Fruit fly (Drosophila melanogaster) whole organism, embryonic: ENCODE data around the gene CG11980.
A peak's percentile ranks its signal among the peaks of the same experiment; 100 is the strongest.

ENCODE experiments used
- CG10147 ChIP-seq: fragments of 200-800 bp; sonication (Bioruptor generic); optimal IDR thresholded peaks from 2 replicates; lab custom pipeline; 2019; ENCODE audit warnings: missing biosample characterization, mild to moderate bottlenecking, missing genetic modification characterization, moderate library complexity
- CG10209 ChIP-seq: fragments of 200-800 bp; sonication (Bioruptor generic); optimal IDR thresholded peaks from 3 replicates; lab custom pipeline; 2017; ENCODE audit warnings: missing biosample characterization, mild to moderate bottlenecking, missing genetic modification characterization, missing genetic modification reagents
- CG12659 ChIP-seq: fragments of 200-800 bp; sonication (Bioruptor generic); optimal IDR thresholded peaks from 3 replicates; lab custom pipeline; 2017; ENCODE audit warnings: mild to moderate bottlenecking, missing biosample characterization, missing genetic modification reagents, missing genetic modification characterization
- CG13424 ChIP-seq: fragments of 200-800 bp; sonication (Bioruptor generic); optimal IDR thresholded peaks from 2 replicates; lab custom pipeline; 2019; ENCODE audit warnings: missing biosample characterization, mild to moderate bottlenecking, missing genetic modification characterization, moderate library complexity
- CG13775 ChIP-seq: fragments of 200-800 bp; sonication (Bioruptor generic); optimal IDR thresholded peaks from 3 replicates; lab custom pipeline; 2017; ENCODE audit warnings: missing biosample characterization, mild to moderate bottlenecking, missing genetic modification characterization
- CG1647 ChIP-seq: fragments of 200-800 bp; sonication (Bioruptor generic); optimal IDR thresholded peaks from 3 replicates; lab custom pipeline; 2016; ENCODE audit warnings: missing biosample characterization, missing genetic modification characterization
- CG1792 ChIP-seq: fragments of 200-800 bp; sonication (Bioruptor generic); optimal IDR thresholded peaks from 2 replicates; lab custom pipeline; 2016; ENCODE audit warnings: missing biosample characterization, missing genetic modification characterization
- CG2129 ChIP-seq: fragments of 200-800 bp; sonication (Bioruptor generic); IDR thresholded peaks from 2 replicates; pipeline ENCODE4 v1.3.6; 2022; ENCODE audit warnings: missing biosample characterization, missing genetic modification characterization; ENCODE audit not compliant: partially characterized antibody
- CG2712 ChIP-seq: fragments of 200-800 bp; optimal IDR thresholded peaks from 3 replicates; lab custom pipeline; 2019; ENCODE audit warnings: missing biosample characterization, mild to moderate bottlenecking, missing genetic modification characterization, moderate library complexity
- CG2889 ChIP-seq: fragments of 200-800 bp; sonication (Bioruptor generic); IDR thresholded peaks from 3 replicates; pipeline ENCODE4 v1.3.6; 2022; ENCODE audit warnings: missing biosample characterization, missing genetic modification characterization
- CG3163 ChIP-seq: fragments of 200-800 bp; sonication (Bioruptor generic); optimal IDR thresholded peaks from 3 replicates; lab custom pipeline; 2016; ENCODE audit warnings: missing biosample characterization, missing genetic modification characterization
- CG5180 ChIP-seq: fragments of 200-800 bp; sonication (Bioruptor generic); optimal IDR thresholded peaks from 3 replicates; lab custom pipeline; 2017; ENCODE audit warnings: missing biosample characterization, missing genetic modification characterization, mild to moderate bottlenecking, moderate library complexity, missing genetic modification reagents
- CG5245 ChIP-seq: fragments of 200-800 bp; sonication (Bioruptor generic); optimal IDR thresholded peaks from 3 replicates; lab custom pipeline; 2016; ENCODE audit warnings: missing biosample characterization, missing genetic modification characterization
- CG5953 ChIP-seq: fragments of 200-800 bp; sonication (Bioruptor generic); IDR thresholded peaks from 2 replicates; pipeline ENCODE4 v1.3.6; 2022; ENCODE audit warnings: missing biosample characterization, missing genetic modification characterization
- CG6272 ChIP-seq: fragments of 200-800 bp; sonication (Bioruptor generic); IDR thresholded peaks from 2 replicates; pipeline ENCODE4 v1.3.6; 2022; ENCODE audit warnings: missing biosample characterization, missing genetic modification characterization
- CG6683 ChIP-seq: fragments of 200-800 bp; sonication (Bioruptor generic); optimal IDR thresholded peaks from 2 replicates; lab custom pipeline; 2017; ENCODE audit warnings: missing biosample characterization, mild to moderate bottlenecking, missing genetic modification characterization, missing genetic modification reagents
- CG6765 ChIP-seq: fragments of 200-800 bp; sonication (Bioruptor generic); optimal IDR thresholded peaks from 3 replicates; lab custom pipeline; 2017; ENCODE audit warnings: missing biosample characterization, mild to moderate bottlenecking, missing genetic modification characterization
- CG7271 ChIP-seq: fragments of 200-800 bp; sonication (Bioruptor generic); optimal IDR thresholded peaks from 2 replicates; lab custom pipeline; 2018; ENCODE audit warnings: missing biosample characterization, mild to moderate bottlenecking, missing genetic modification characterization, moderate library complexity
- CG8089 ChIP-seq: fragments of 200-800 bp; sonication (Bioruptor generic); optimal IDR thresholded peaks from 3 replicates; lab custom pipeline; 2016; ENCODE audit warnings: missing biosample characterization, missing genetic modification characterization
- Dbx ChIP-seq: fragments of 200-800 bp; sonication (Bioruptor generic); IDR thresholded peaks from 3 replicates; pipeline ENCODE4 v1.3.6; 2022; ENCODE audit warnings: missing biosample characterization, missing genetic modification characterization
- Doc3 ChIP-seq: fragments of 200-800 bp; sonication (Bioruptor generic); IDR thresholded peaks from 3 replicates; pipeline ENCODE4 v1.3.6; 2022; ENCODE audit warnings: missing biosample characterization, missing genetic modification characterization; ENCODE audit not compliant: partially characterized antibody
- MTF-1 ChIP-seq: fragments of 200-800 bp; sonication (Bioruptor generic); optimal IDR thresholded peaks from 2 replicates; lab custom pipeline; 2018; ENCODE audit warnings: missing biosample characterization, mild to moderate bottlenecking, missing genetic modification characterization, borderline replicate concordance
- Opbp ChIP-seq: fragments of 200-800 bp; sonication (Bioruptor generic); IDR thresholded peaks from 3 replicates; pipeline ENCODE4 v1.3.6; 2022; ENCODE audit warnings: missing biosample characterization, missing genetic modification characterization; ENCODE audit not compliant: partially characterized antibody
- Ravus ChIP-seq: fragments of 200-800 bp; sonication (Bioruptor generic); IDR thresholded peaks from 2 replicates; pipeline ENCODE4 v1.3.6; 2022; ENCODE audit warnings: missing biosample characterization, missing genetic modification characterization
- Rx ChIP-seq: fragments of 200-800 bp; sonication (Bioruptor generic); IDR thresholded peaks from 2 replicates; pipeline ENCODE4 v1.3.6; 2022; ENCODE audit warnings: missing biosample characterization, missing genetic modification characterization
- Ssrp ChIP-seq: fragments of 200-800 bp; sonication (Bioruptor generic); optimal IDR thresholded peaks from 2 replicates; lab custom pipeline; 2018; ENCODE audit warnings: missing biosample characterization, mild to moderate bottlenecking, missing genetic modification characterization, moderate library complexity
- ara ChIP-seq: fragments of 200-800 bp; sonication (Bioruptor generic); IDR thresholded peaks from 2 replicates; pipeline ENCODE4 v1.3.6; 2022; ENCODE audit warnings: missing biosample characterization, missing genetic modification characterization
- ato ChIP-seq: fragments of 200-800 bp; sonication (Bioruptor generic); IDR thresholded peaks from 2 replicates; pipeline ENCODE4 v1.3.6; 2022; ENCODE audit warnings: missing biosample characterization, missing genetic modification characterization; ENCODE audit not compliant: partially characterized antibody
- cas ChIP-seq: fragments of 200-800 bp; sonication (Bioruptor generic); IDR thresholded peaks from 2 replicates; pipeline ENCODE4 v1.3.6; 2022; ENCODE audit warnings: missing biosample characterization, missing genetic modification characterization
- chinmo ChIP-seq: fragments of 200-800 bp; sonication (Bioruptor generic); IDR thresholded peaks from 4 replicates; pipeline ENCODE4 v1.3.6; 2022; ENCODE audit warnings: missing biosample characterization, missing genetic modification characterization; ENCODE audit not compliant: partially characterized antibody
- croc ChIP-seq: fragments of 200-800 bp; sonication (Bioruptor generic); conservative IDR thresholded peaks from 3 replicates; pipeline ENCODE4 v1.3.6; 2022; ENCODE audit warnings: missing biosample characterization, missing genetic modification characterization
- crp ChIP-seq, 2 experiments: fragments of 200-800 bp; sonication (Bioruptor generic); optimal IDR thresholded peaks; 2 replicates in 1 of 2; 3 replicates in 1 of 2; lab custom pipeline; 2017; ENCODE audit warnings: missing biosample characterization in 2 of 2, missing genetic modification characterization in 2 of 2, mild to moderate bottlenecking in 1 of 2, moderate library complexity in 1 of 2
- dpn ChIP-seq, 2 experiments: fragments of 200-800 bp; sonication (Bioruptor generic); optimal IDR thresholded peaks; 3 replicates each; lab custom pipeline; 2016; ENCODE audit warnings: missing biosample characterization in 2 of 2, missing genetic modification characterization in 2 of 2
- fd3F ChIP-seq: fragments of 200-800 bp; sonication (Bioruptor generic); optimal IDR thresholded peaks from 2 replicates; lab custom pipeline; 2018; ENCODE audit warnings: missing biosample characterization, mild to moderate bottlenecking, missing genetic modification characterization, moderate library complexity
- gcm ChIP-seq: fragments of 200-800 bp; sonication (Bioruptor generic); optimal IDR thresholded peaks from 2 replicates; lab custom pipeline; 2019; ENCODE audit warnings: missing biosample characterization, mild to moderate bottlenecking, missing genetic modification characterization, moderate library complexity
- grn ChIP-seq: fragments of 200-800 bp; sonication (Bioruptor generic); optimal IDR thresholded peaks from 3 replicates; lab custom pipeline; 2017; ENCODE audit warnings: missing biosample characterization, missing genetic modification characterization
- gsb ChIP-seq: fragments of 200-800 bp; sonication (Bioruptor generic); IDR thresholded peaks from 2 replicates; pipeline ENCODE4 v1.3.6; 2022; ENCODE audit warnings: missing biosample characterization, missing genetic modification characterization
- hkb ChIP-seq, 2 experiments: fragments of 200-800 bp in 1 of 2; fragments of >200 bp in 1 of 2; sonication (Bioruptor generic) in 1 of 2; IDR thresholded peaks in 1 of 2; optimal IDR thresholded peaks in 1 of 2; 2 replicates each; pipeline versions ENCODE4 v1.3.6 to Lab custom; 2017 to 2022; ENCODE audit warnings: missing biosample characterization in 1 of 2, missing genetic modification characterization in 1 of 2
- ind ChIP-seq: fragments of 200-800 bp; sonication (Bioruptor generic); optimal IDR thresholded peaks from 3 replicates; lab custom pipeline; 2016; ENCODE audit warnings: missing biosample characterization, missing genetic modification characterization
- org-1 ChIP-seq: fragments of 200-800 bp; sonication (Bioruptor generic); optimal IDR thresholded peaks from 2 replicates; lab custom pipeline; 2017; ENCODE audit warnings: missing biosample characterization, missing genetic modification characterization
- pita ChIP-seq: fragments of 200-800 bp; sonication (Bioruptor generic); optimal IDR thresholded peaks from 2 replicates; lab custom pipeline; 2017; ENCODE audit warnings: missing biosample characterization, mild to moderate bottlenecking, missing genetic modification characterization
- rib ChIP-seq: fragments of 200-800 bp; sonication (Bioruptor generic); IDR thresholded peaks from 2 replicates; pipeline ENCODE4 v1.3.6; 2022; ENCODE audit warnings: missing biosample characterization, missing genetic modification characterization
- row ChIP-seq: fragments of 200-800 bp; sonication (Bioruptor generic); IDR thresholded peaks from 3 replicates; pipeline ENCODE4 v1.3.6; 2022; ENCODE audit warnings: missing biosample characterization, missing genetic modification characterization
- sima ChIP-seq: fragments of 200-800 bp; sonication (Bioruptor generic); optimal IDR thresholded peaks from 2 replicates; lab custom pipeline; 2016; ENCODE audit warnings: missing biosample characterization, missing genetic modification characterization
- sna ChIP-seq: fragments of 200-800 bp; sonication (Bioruptor generic); IDR thresholded peaks from 2 replicates; pipeline ENCODE4 v1.3.6; 2022; ENCODE audit warnings: missing biosample characterization, missing genetic modification characterization; ENCODE audit not compliant: partially characterized antibody
- so ChIP-seq: fragments of 200-800 bp; sonication (Bioruptor generic); IDR thresholded peaks from 3 replicates; pipeline ENCODE4 v1.3.6; 2022; ENCODE audit warnings: missing biosample characterization, missing genetic modification characterization
- usp ChIP-seq: fragments of >200 bp; optimal IDR thresholded peaks from 2 replicates; lab custom pipeline; 2017; ENCODE audit warnings: missing biosample characterization, missing genetic modification characterization

The CG11980 gene

dm6 chr3R:8979850-8980775 is 23.7 kb upstream of the CG11980 start (continued):
- TF ChIP-seq CG6272 (GFP tag; lab: Robert Waterston, UW) (no peak), sima (no peak), CG13424 (no peak), MTF-1 (no peak), ind (GFP tag; lab: Kevin White, UChicago) (no peak), Rx (GFP tag; lab: Robert Waterston, UW) (no peak), CG7271 (no peak), CG2129 (no peak), CG8089 (GFP tag; lab: Kevin White, UChicago) (no peak), croc (GFP tag; lab: Robert Waterston, UW) (no peak), CG2889 (GFP tag; lab: Robert Waterston, UW) (no peak), row (GFP tag; lab: Robert Waterston, UW) (peak; percentile 44; the same call in 1 of the 3 replicates), cas (no peak), org-1 (GFP tag; lab: Kevin White, UChicago) (no peak), CG1647 (GFP tag; lab: Kevin White, UChicago) (no peak), crp (GFP tag; optimal IDR thresholded peaks at IDR 0.05; lab: Kevin White, UChicago) (no peak), rib (GFP tag; lab: Robert Waterston, UW) (0 out of 2 replicates have a peak, but pooled peaks have one; percentile 9), CG1792 (GFP tag; lab: Kevin White, UChicago) (no peak), CG10147 (no peak), CG12659 (GFP tag; lab: Kevin White, UChicago) (no peak), CG3163 (GFP tag; lab: Kevin White, UChicago) (peak; percentile 95), CG6683 (GFP tag; lab: Kevin White, UChicago) (no peak), ato (GFP tag; lab: Robert Waterston, UW) (no peak), CG5245 (GFP tag; lab: Kevin White, UChicago) (no peak), hkb (optimal IDR thresholded peaks at IDR 0.05; lab: Kevin White, UChicago) (no peak), hkb (GFP tag; IDR thresholded peaks at IDR 0.05; lab: Robert Waterston, UW) (no peak), CG5953 (GFP tag; lab: Robert Waterston, UW) (no peak), usp (GFP tag; lab: Kevin White, UChicago) (no peak), grn (GFP tag; lab: Kevin White, UChicago) (no peak), Ravus (GFP tag; lab: Robert Waterston, UW) (no peak), Ssrp (tag; lab: Kevin White, UChicago) (no peak), CG6765 (GFP tag; lab: Kevin White, UChicago) (peak; percentile 2), chinmo (GFP tag; lab: Robert Waterston, UW) (peak; percentile 31; the same call in 1 of the 4 replicates), gsb (GFP tag; lab: Robert Waterston, UW) (no peak), ara (no peak), CG5180 (GFP tag; lab: Kevin White, UChicago) (peak; percentile 56), gcm (GFP tag; lab: Kevin White, UChicago) (no peak), sna (GFP tag; lab: Robert Waterston, UW) (no peak), so (GFP tag; lab: Robert Waterston, UW) (0 out of 3 replicates have a peak, but pooled peaks have one; percentile 27), CG10209 (GFP tag; lab: Kevin White, UChicago) (no peak), CG2712 (tag; lab: Kevin White, UChicago) (peak; percentile 44), Dbx (GFP tag; lab: Robert Waterston, UW) (no peak), pita (GFP tag; lab: Kevin White, UChicago) (no peak), fd3F (no peak), Doc3 (GFP tag; lab: Robert Waterston, UW) (no peak), Opbp (GFP tag; lab: Robert Waterston, UW) (peak; percentile 56; the same call in 2 of the 3 replicates), CG13775 (no peak), dpn (GFP tag; optimal IDR thresholded peaks at IDR 0.05; lab: Kevin White, UChicago) (peak in 1 of 2 experiments; percentile 28)
